Worm (Caenorhabditis elegans) whole organism, L1 larva: ENCODE results near the gene sri-48.

Experiments used
- F16B12.6 ChIP-seq: fragments of 150-350 bp; optimal IDR thresholded peaks from 2 replicates; lab custom pipeline; 2014; ENCODE audit warnings: missing biosample characterization, missing genetic modification characterization
- Y116A8C.19 ChIP-seq: sonication (generic microtip); optimal IDR thresholded peaks from 2 replicates; lab custom pipeline; 2016; ENCODE audit warnings: missing compliant biosample characterization, missing genetic modification characterization, borderline replicate concordance
- aha-1 ChIP-seq: fragments of 150-350 bp; optimal IDR thresholded peaks from 2 replicates; lab custom pipeline; 2014; ENCODE audit warnings: missing biosample characterization, missing genetic modification characterization
- ama-1 ChIP-seq: fragments of 150-350 bp; optimal IDR thresholded peaks from 2 replicates; lab custom pipeline; 2014
- blmp-1 ChIP-seq: fragments of 150-350 bp; optimal IDR thresholded peaks from 2 replicates; lab custom pipeline; 2014; ENCODE audit warnings: missing biosample characterization, missing genetic modification characterization
- ceh-8 ChIP-seq: fragments of 200-800 bp; sonication (Bioruptor generic); optimal IDR thresholded peaks from 2 replicates; lab custom pipeline; 2018; ENCODE audit warnings: mild to moderate bottlenecking, missing genetic modification characterization, moderate library complexity, missing compliant biosample characterization
- ceh-82 ChIP-seq, 3 experiments: fragments of 150-350 bp in 1 of 3; sonication (generic microtip) in 2 of 3; optimal IDR thresholded peaks; 2 replicates each; lab custom pipeline; 2014 to 2017; ENCODE audit warnings: missing biosample characterization in 3 of 3, missing genetic modification characterization in 3 of 3
- ceh-88 ChIP-seq: fragments of 200-800 bp; sonication (Bioruptor generic); IDR thresholded peaks from 2 replicates; pipeline ENCODE4 v1.3.6; 2022; ENCODE audit warnings: missing genetic modification characterization, missing compliant biosample characterization
- ceh-90 ChIP-seq: sonication (generic microtip); optimal IDR thresholded peaks from 2 replicates; lab custom pipeline; 2016; ENCODE audit warnings: missing genetic modification characterization, missing compliant biosample characterization
- ces-1 ChIP-seq: fragments of 150-350 bp; optimal IDR thresholded peaks from 2 replicates; lab custom pipeline; 2014; ENCODE audit warnings: missing biosample characterization, missing genetic modification reagents, missing genetic modification characterization
- dpl-1 ChIP-seq, 3 experiments: fragments of 150-350 bp in 2 of 3; sonication (generic microtip) in 1 of 3; optimal IDR thresholded peaks; 2 replicates each; lab custom pipeline; 2014 to 2017; ENCODE audit warnings: missing biosample characterization in 3 of 3, missing genetic modification characterization in 3 of 3, missing genetic modification reagents in 3 of 3
- dsc-1 ChIP-seq: sonication (generic microtip); optimal IDR thresholded peaks from 2 replicates; lab custom pipeline; 2016; ENCODE audit warnings: mild to moderate bottlenecking, missing genetic modification characterization, missing compliant biosample characterization
- egl-13 ChIP-seq: sonication (generic microtip); optimal IDR thresholded peaks from 2 replicates; lab custom pipeline; 2016; ENCODE audit warnings: missing genotype, missing genetic modification reagents, missing genetic modification characterization, missing compliant biosample characterization
- egl-27 ChIP-seq, 2 experiments: fragments of 150-350 bp in 1 of 2; sonication (generic microtip); optimal IDR thresholded peaks; 3 replicates each; lab custom pipeline; 2017 to 2018; ENCODE audit warnings: missing biosample characterization in 2 of 2, missing genetic modification characterization in 2 of 2, missing genetic modification reagents in 2 of 2
- elt-2 ChIP-seq: sonication (generic microtip); optimal IDR thresholded peaks from 2 replicates; lab custom pipeline; 2016; ENCODE audit warnings: missing genetic modification characterization, mild to moderate bottlenecking, inconsistent platforms, missing compliant biosample characterization, missing genetic modification reagents
- elt-3 ChIP-seq, 6 experiments: fragments of 150-350 bp in 1 of 6; sonication (generic microtip); optimal IDR thresholded peaks; 2 replicates each; lab custom pipeline; 2017 to 2018; ENCODE audit warnings: missing biosample characterization in 6 of 6, missing genetic modification characterization in 6 of 6, inconsistent platforms in 1 of 6
- fkh-10 ChIP-seq: sonication (generic microtip); optimal IDR thresholded peaks from 2 replicates; lab custom pipeline; 2017; ENCODE audit warnings: missing biosample characterization, missing genetic modification reagents, missing genetic modification characterization
- fkh-4 ChIP-seq: sonication (generic microtip); optimal IDR thresholded peaks from 2 replicates; lab custom pipeline; 2016; ENCODE audit warnings: missing compliant biosample characterization, missing genetic modification characterization, borderline replicate concordance
- fos-1 ChIP-seq: fragments of 150-350 bp; optimal IDR thresholded peaks from 2 replicates; lab custom pipeline; 2014; ENCODE audit warnings: missing biosample characterization, missing genetic modification characterization
- hlh-4 ChIP-seq: sonication (generic microtip); optimal IDR thresholded peaks from 2 replicates; lab custom pipeline; 2016; ENCODE audit warnings: mild to moderate bottlenecking, missing genetic modification characterization, missing compliant biosample characterization
- hpl-2 ChIP-seq: fragments of 150-350 bp; optimal IDR thresholded peaks from 2 replicates; lab custom pipeline; 2014; ENCODE audit warnings: missing biosample characterization, missing genetic modification reagents, missing genetic modification characterization
- isw-1 ChIP-seq: fragments of 200-800 bp; sonication (Bioruptor generic); IDR thresholded peaks from 2 replicates; pipeline ENCODE4 v1.3.6; 2022; ENCODE audit warnings: missing genetic modification characterization, missing compliant biosample characterization
- jun-1 ChIP-seq: fragments of 150-350 bp; optimal IDR thresholded peaks from 2 replicates; lab custom pipeline; 2014; ENCODE audit warnings: missing biosample characterization, missing genetic modification reagents, missing genetic modification characterization
- lir-3 ChIP-seq: sonication (generic microtip); optimal IDR thresholded peaks from 2 replicates; lab custom pipeline; 2016; ENCODE audit warnings: mild to moderate bottlenecking, missing genetic modification characterization, moderate library complexity, missing compliant biosample characterization; ENCODE audit not compliant: poor library complexity
- lsy-2 ChIP-seq, 2 experiments: fragments of 150-350 bp; optimal IDR thresholded peaks; 2 replicates each; lab custom pipeline; 2014; ENCODE audit warnings: missing biosample characterization in 2 of 2, missing genetic modification characterization in 2 of 2
- mab-9 ChIP-seq: fragments of 200-800 bp; sonication (Bioruptor generic); IDR thresholded peaks from 2 replicates; pipeline ENCODE4 v1.3.6; 2022; ENCODE audit warnings: missing genetic modification reagents, missing genetic modification characterization, missing compliant biosample characterization
- mep-1 ChIP-seq: fragments of 150-350 bp; optimal IDR thresholded peaks from 2 replicates; lab custom pipeline; 2014; ENCODE audit warnings: missing biosample characterization, missing genetic modification characterization
- nhr-11 ChIP-seq: fragments of 150-350 bp; optimal IDR thresholded peaks from 2 replicates; lab custom pipeline; 2014; ENCODE audit warnings: missing biosample characterization, missing genetic modification characterization
- nhr-19 ChIP-seq: fragments of 200-800 bp; sonication (Bioruptor generic); conservative IDR thresholded peaks from 2 replicates; pipeline ENCODE4 v1.3.6; 2022; ENCODE audit warnings: missing genetic modification characterization, missing compliant biosample characterization
- nhr-71 ChIP-seq: sonication (generic microtip); optimal IDR thresholded peaks from 2 replicates; lab custom pipeline; 2016; ENCODE audit warnings: mild to moderate bottlenecking, missing genetic modification characterization, moderate library complexity, missing compliant biosample characterization
- nhr-76 ChIP-seq: sonication (generic microtip); optimal IDR thresholded peaks from 2 replicates; lab custom pipeline; 2017; ENCODE audit warnings: missing biosample characterization, missing genetic modification characterization
- nhr-77 ChIP-seq: fragments of 150-350 bp; optimal IDR thresholded peaks from 2 replicates; lab custom pipeline; 2014; ENCODE audit warnings: missing biosample characterization, missing genetic modification characterization
- nhr-84 ChIP-seq: sonication (generic microtip); optimal IDR thresholded peaks from 2 replicates; lab custom pipeline; 2017; ENCODE audit warnings: missing biosample characterization, missing genetic modification characterization
- pag-3 ChIP-seq: sonication (generic microtip); optimal IDR thresholded peaks from 2 replicates; lab custom pipeline; 2017; ENCODE audit warnings: missing genetic modification characterization, mild to moderate bottlenecking, missing compliant biosample characterization, antibody characterized with exemption, borderline replicate concordance; ENCODE audit not compliant: insufficient read depth
- snpc-4 ChIP-seq: fragments of 150-350 bp; optimal IDR thresholded peaks from 2 replicates; lab custom pipeline; 2014; ENCODE audit warnings: missing biosample characterization, missing genetic modification characterization
- sox-4 ChIP-seq: sonication (generic microtip); optimal IDR thresholded peaks from 2 replicates; lab custom pipeline; 2016; ENCODE audit warnings: missing genetic modification characterization, missing compliant biosample characterization
- tlp-1 ChIP-seq: fragments of 150-350 bp; optimal IDR thresholded peaks from 2 replicates; lab custom pipeline; 2014; ENCODE audit warnings: missing biosample characterization, missing genetic modification characterization
- unc-130 ChIP-seq: fragments of 150-350 bp; optimal IDR thresholded peaks from 2 replicates; lab custom pipeline; 2017; ENCODE audit warnings: missing biosample characterization, missing genetic modification characterization, inconsistent platforms
- unc-30 ChIP-seq: sonication (generic microtip); optimal IDR thresholded peaks from 2 replicates; lab custom pipeline; 2017; ENCODE audit warnings: missing biosample characterization, missing genetic modification characterization
- vab-15 ChIP-seq: sonication (generic microtip); optimal IDR thresholded peaks from 2 replicates; lab custom pipeline; 2017; ENCODE audit warnings: missing genotype, mild to moderate bottlenecking, missing genetic modification characterization, missing compliant biosample characterization
- zag-1 ChIP-seq: fragments of 150-350 bp; optimal IDR thresholded peaks from 2 replicates; lab custom pipeline; 2014; ENCODE audit warnings: missing biosample characterization, missing genetic modification characterization
- zip-4 ChIP-seq: fragments of 200-800 bp; sonication (Bioruptor generic); optimal IDR thresholded peaks from 2 replicates; lab custom pipeline; 2018; ENCODE audit warnings: mild to moderate bottlenecking, missing genetic modification characterization, moderate library complexity, missing compliant biosample characterization
- ztf-11 ChIP-seq, 2 experiments: sonication (generic microtip); optimal IDR thresholded peaks; 2 replicates each; lab custom pipeline; 2016 to 2017; ENCODE audit warnings: missing genetic modification characterization in 2 of 2, missing biosample characterization in 1 of 2, missing compliant biosample characterization in 1 of 2
- ztf-4 ChIP-seq: fragments of 150-350 bp; optimal IDR thresholded peaks from 2 replicates; lab custom pipeline; 2014; ENCODE audit warnings: missing biosample characterization, missing genetic modification characterization

sri-48 gene

DNA sequence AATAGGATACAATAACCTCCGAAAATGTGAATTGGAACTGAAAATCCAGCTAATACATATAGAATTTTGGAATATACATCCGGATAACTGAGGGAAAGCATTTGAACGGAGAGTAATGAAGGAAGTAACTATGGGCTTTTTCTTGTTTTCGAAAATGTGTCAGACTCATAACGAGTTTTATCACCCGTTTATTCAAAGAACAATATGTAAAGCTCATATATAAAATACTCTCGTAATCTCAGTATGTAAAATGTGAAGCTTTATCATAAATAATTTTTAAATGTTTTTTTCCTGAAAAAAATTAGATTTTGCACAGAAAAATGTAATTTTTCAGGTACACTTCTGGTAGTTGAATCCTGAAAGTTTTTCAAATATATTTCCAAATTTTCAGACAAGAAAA is 29.3 kb upstream of the sri-48 start, which contains the start of gene srh-297:
srh-297 (minus strand) TSS at position 101 of the 400 bp plus-strand sequence.
- TF ChIP-seq unc-130 (tag; lab: Kevin White, UChicago) (no peak), egl-27 (tag; optimal IDR thresholded peaks at IDR 0.05; lab: Kevin White, UChicago) (no peak), zag-1 (no peak), tlp-1 (no peak), nhr-19 (no peak), ztf-4 (tag; lab: Kevin White, UChicago) (no peak), elt-3 (tag; optimal IDR thresholded peaks at IDR 0.05; lab: Kevin White, UChicago) (no peak), hpl-2 (GFP tag; lab: Kevin White, UChicago) (no peak), nhr-76 (tag; lab: Kevin White, UChicago) (no peak), nhr-84 (no peak), ceh-88 (GFP tag; lab: Robert Waterston, UW) (no peak), hlh-4 (tag; lab: Kevin White, UChicago) (no peak), snpc-4 (tag; lab: Kevin White, UChicago) (no peak), dpl-1 (GFP tag; optimal IDR thresholded peaks at IDR 0.05; lab: Kevin White, UChicago) (no peak), ces-1 (GFP tag; lab: Kevin White, UChicago) (no peak), ztf-11 (tag; optimal IDR thresholded peaks at IDR 0.05; lab: Kevin White, UChicago) (no peak), ceh-8 (GFP tag; lab: Kevin White, UChicago) (no peak)
- TF ChIP-seq, all 84 proteins: peak for 0

- no peak for TF ChIP-seq nhr-76 (tag; lab: Kevin White, UChicago)
- no peak for TF ChIP-seq lir-3 (tag; lab: Kevin White, UChicago)
- TF ChIP-seq nhr-77 (tag; lab: Kevin White, UChicago) = no peak
- no peak for TF ChIP-seq nhr-71 (tag; lab: Kevin White, UChicago)
- no peak for TF ChIP-seq pag-3 (tag; lab: Kevin White, UChicago)
- TF ChIP-seq aha-1 (tag; lab: Kevin White, UChicago) = no peak
- no peak for TF ChIP-seq ztf-11 (tag; optimal IDR thresholded peaks at IDR 0.05; lab: Kevin White, UChicago)
- TF ChIP-seq dpl-1 (GFP tag; optimal IDR thresholded peaks at IDR 0.05; lab: Kevin White, UChicago) = no peak
- TF ChIP-seq ama-1 (lab: Kevin White, UChicago) = no peak
- no peak for TF ChIP-seq jun-1 (tag; lab: Kevin White, UChicago)
- TF ChIP-seq isw-1 = no peak
- TF ChIP-seq mep-1 (tag; lab: Kevin White, UChicago) = no peak
Measured at ce11 chrII:3225780-3226179, 24.6 kb upstream of the sri-48 start, which contains the start of gene ZC239.17. Gene ZC239.17, minus strand, starts transcription at chrII:3225880.

- TF ChIP-seq nhr-11 (no peak), elt-2 (peak; percentile 44)
Measured at ce11 chrII:3225200-3225599, 24.1 kb upstream of the sri-48 start, which contains the start of gene ZC239.16. Gene ZC239.16, minus strand, starts transcription at chrII:3225319.

DNA sequence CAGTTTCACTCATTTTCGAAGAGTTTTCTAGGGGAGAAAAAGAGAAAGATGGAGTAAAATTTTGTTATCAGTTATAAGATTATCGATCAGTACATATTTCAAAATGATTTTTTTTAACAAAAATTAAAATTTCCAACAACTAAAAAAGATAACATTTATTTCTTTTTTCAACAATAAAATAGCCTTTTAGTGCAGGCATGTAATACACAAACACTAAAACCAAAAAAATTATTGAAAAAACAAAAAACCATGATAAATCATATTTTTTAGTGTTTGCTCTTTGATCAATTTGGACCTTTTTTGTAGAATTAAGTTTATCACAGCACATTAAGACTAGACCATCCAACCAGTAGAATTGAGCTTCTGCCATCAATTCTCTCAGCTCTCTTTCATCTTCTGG is 23.5 kb upstream of the sri-48 start, which contains the start of gene ZC239.15:
ZC239.15 (minus strand) TSS at position 101 of the 400 bp plus-strand sequence.
- TF ChIP-seq dsc-1 (tag; lab: Kevin White, UChicago) (no peak), elt-2 (no peak), mab-9 (no peak), vab-15 (tag; lab: Kevin White, UChicago) (no peak), fkh-10 (GFP tag; lab: Kevin White, UChicago) (no peak), blmp-1 (no peak), zip-4 (GFP tag; lab: Kevin White, UChicago) (no peak), fos-1 (tag; lab: Kevin White, UChicago) (no peak), lsy-2 (tag; optimal IDR thresholded peaks at IDR 0.05; lab: Kevin White, UChicago) (no peak), ceh-90 (tag; lab: Kevin White, UChicago) (no peak), ceh-8 (GFP tag; lab: Kevin White, UChicago) (no peak), F16B12.6 (tag; lab: Kevin White, UChicago) (no peak), fkh-4 (no peak), egl-13 (no peak), Y116A8C.19 (no peak), egl-27 (tag; optimal IDR thresholded peaks at IDR 0.05; lab: Kevin White, UChicago) (no peak), unc-30 (tag; lab: Kevin White, UChicago) (no peak), sox-4 (no peak), ceh-82 (tag; optimal IDR thresholded peaks at IDR 0.05; lab: Kevin White, UChicago) (no peak)
